Fruit fly (Drosophila melanogaster): ENCODE data around the gene mRpS24.
A peak's percentile ranks its signal among the peaks of the same experiment; 100 is the strongest.

mRpS24 gene

DNA sequence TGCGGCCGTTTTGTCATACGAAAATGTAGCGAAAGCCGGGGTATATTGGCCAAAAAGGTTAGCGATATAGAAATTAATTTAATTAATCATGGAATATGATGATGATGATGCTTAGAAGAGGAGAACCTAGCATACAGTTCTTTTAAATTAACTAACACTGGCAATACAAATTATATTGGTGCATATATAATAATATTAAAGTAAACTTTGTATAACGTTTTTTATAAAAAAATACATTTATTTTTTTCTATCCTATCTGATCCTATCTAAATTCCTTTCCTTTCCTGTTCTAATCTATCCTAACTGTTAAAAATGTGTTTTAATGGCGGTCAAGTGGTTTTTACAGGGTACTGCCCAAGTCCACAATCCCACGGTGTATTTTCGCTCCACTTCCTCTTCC is 42.6 kb upstream of the mRpS24 start (continued):
- peak; percentile 73 for TF ChIP-seq Sox100B (GFP tag; optimal IDR thresholded peaks at IDR 0.05)
- no peak for TF ChIP-seq Dek (tag; optimal IDR thresholded peaks at IDR 0.05)
- no peak for TF ChIP-seq bab2 (GFP tag; optimal IDR thresholded peaks at IDR 0.05)
- no peak for TF ChIP-seq pros (GFP tag; optimal IDR thresholded peaks at IDR 0.05)
- TF ChIP-seq H15 (GFP tag; IDR thresholded peaks at IDR 0.05): 0 out of 3 replicates have a peak, but pooled peaks have one; percentile 26
- TF ChIP-seq gem (tag; optimal IDR thresholded peaks at IDR 0.05): peak; percentile 61
- peak; percentile 25 for TF ChIP-seq CG17385 (GFP tag; optimal IDR thresholded peaks at IDR 0.05)
- TF ChIP-seq Hr51 (GFP tag; optimal IDR thresholded peaks at IDR 0.05): peak in 1 of 2 experiments; percentile 74
- TF ChIP-seq PHDP (tag; optimal IDR thresholded peaks at IDR 0.05): peak; percentile 36
- TF ChIP-seq CG7963 (GFP tag; IDR thresholded peaks at IDR 0.05; ENCODE audit: partially characterized antibody): no peak
- peak; percentile 30 for TF ChIP-seq CG30403 (GFP tag; optimal IDR thresholded peaks at IDR 0.05)
- TF ChIP-seq CG9437 (GFP tag; optimal IDR thresholded peaks at IDR 0.05): peak; percentile 51
- peak; percentile 54 for TF ChIP-seq nmo (GFP tag; optimal IDR thresholded peaks at IDR 0.05)
- TF ChIP-seq E2f2 (GFP tag; IDR thresholded peaks at IDR 0.05): no peak
- no peak for TF ChIP-seq CG8388 (GFP tag; optimal IDR thresholded peaks at IDR 0.05)
- TF ChIP-seq CG6813 (GFP tag; optimal IDR thresholded peaks at IDR 0.05): no peak
- TF ChIP-seq CG12391 (tag; optimal IDR thresholded peaks at IDR 0.05): peak; percentile 38
- peak; percentile 22 for TF ChIP-seq az2 (GFP tag; optimal IDR thresholded peaks at IDR 0.05)
- TF ChIP-seq Hr3 (GFP tag; optimal IDR thresholded peaks at IDR 0.05): peak; percentile 23
- no peak for TF ChIP-seq CG43689 (GFP tag; IDR thresholded peaks at IDR 0.05)
- TF ChIP-seq CG3281 (GFP tag; optimal IDR thresholded peaks at IDR 0.05): peak; percentile 10
- peak; percentile 26 for TF ChIP-seq nau (GFP tag; optimal IDR thresholded peaks at IDR 0.05)
- TF ChIP-seq Asciz (GFP tag; optimal IDR thresholded peaks at IDR 0.05): peak; percentile 47
- 0 out of 2 replicates have a peak, but pooled peaks have one; percentile 24 for TF ChIP-seq sisA (GFP tag; IDR thresholded peaks at IDR 0.05)
- 0 out of 2 replicates have a peak, but pooled peaks have one; percentile 16 for TF ChIP-seq slbo (GFP tag; IDR thresholded peaks at IDR 0.05)
- TF ChIP-seq CG17328 (GFP tag; IDR thresholded peaks at IDR 0.05): no peak
- no peak for TF ChIP-seq CG12104 (GFP tag; optimal IDR thresholded peaks at IDR 0.05)
- TF ChIP-seq phol (tag; optimal IDR thresholded peaks at IDR 0.05): peak; percentile 66

dm6 chr3R:24205234-24205894 is 42.0 kb upstream of the mRpS24 start:
- no peak for TF ChIP-seq Tbp (GFP tag; optimal IDR thresholded peaks at IDR 0.05)
- no peak for TF ChIP-seq CG13624 (GFP tag; optimal IDR thresholded peaks at IDR 0.05)
- TF ChIP-seq sd (tag; optimal IDR thresholded peaks at IDR 0.05): no peak
- TF ChIP-seq Blimp-1 (GFP tag; optimal IDR thresholded peaks at IDR 0.05): peak; percentile 56
- peak; percentile 67 for TF ChIP-seq sqz (GFP tag; optimal IDR thresholded peaks at IDR 0.05)
- TF ChIP-seq CG15479 (GFP tag; optimal IDR thresholded peaks at IDR 0.05): no peak
- TF ChIP-seq slou (GFP tag; optimal IDR thresholded peaks at IDR 0.05): no peak
- peak; percentile 44; the same call in 1 of the 2 replicates for TF ChIP-seq vvl (GFP tag; IDR thresholded peaks at IDR 0.05)
- no peak for TF ChIP-seq Gsc (GFP tag; IDR thresholded peaks at IDR 0.05)
- no peak for TF ChIP-seq Awh (GFP tag; IDR thresholded peaks at IDR 0.05)
- TF ChIP-seq Eip74EF (GFP tag; optimal IDR thresholded peaks at IDR 0.05): peak in 1 of 2 experiments; percentile 83
- TF ChIP-seq chinmo (GFP tag; IDR thresholded peaks at IDR 0.05; ENCODE audit: partially characterized antibody): peak; percentile 82; the same call in 2 of the 4 replicates
